Fruit fly (Drosophila melanogaster) whole organism, larva: ENCODE results near the gene Adgf-C.
A peak's percentile ranks its signal among the peaks of the same experiment; 100 is the strongest.

ENCODE experiments used
- noc ChIP-seq: fragments of 200-800 bp; sonication (Bioruptor generic); optimal IDR thresholded peaks from 3 replicates; lab custom pipeline; 2019; ENCODE audit warnings: missing biosample characterization, mild to moderate bottlenecking, missing genetic modification characterization, moderate library complexity

Gene Adgf-C

dm6 chr3R:13706457-13706856 lies at the start of gene Adgf-C:
Gene Adgf-C (plus strand): TSS chr3R:13706757.
- no peak for TF ChIP-seq noc (tag; lab: Kevin White, UChicago)

DNA sequence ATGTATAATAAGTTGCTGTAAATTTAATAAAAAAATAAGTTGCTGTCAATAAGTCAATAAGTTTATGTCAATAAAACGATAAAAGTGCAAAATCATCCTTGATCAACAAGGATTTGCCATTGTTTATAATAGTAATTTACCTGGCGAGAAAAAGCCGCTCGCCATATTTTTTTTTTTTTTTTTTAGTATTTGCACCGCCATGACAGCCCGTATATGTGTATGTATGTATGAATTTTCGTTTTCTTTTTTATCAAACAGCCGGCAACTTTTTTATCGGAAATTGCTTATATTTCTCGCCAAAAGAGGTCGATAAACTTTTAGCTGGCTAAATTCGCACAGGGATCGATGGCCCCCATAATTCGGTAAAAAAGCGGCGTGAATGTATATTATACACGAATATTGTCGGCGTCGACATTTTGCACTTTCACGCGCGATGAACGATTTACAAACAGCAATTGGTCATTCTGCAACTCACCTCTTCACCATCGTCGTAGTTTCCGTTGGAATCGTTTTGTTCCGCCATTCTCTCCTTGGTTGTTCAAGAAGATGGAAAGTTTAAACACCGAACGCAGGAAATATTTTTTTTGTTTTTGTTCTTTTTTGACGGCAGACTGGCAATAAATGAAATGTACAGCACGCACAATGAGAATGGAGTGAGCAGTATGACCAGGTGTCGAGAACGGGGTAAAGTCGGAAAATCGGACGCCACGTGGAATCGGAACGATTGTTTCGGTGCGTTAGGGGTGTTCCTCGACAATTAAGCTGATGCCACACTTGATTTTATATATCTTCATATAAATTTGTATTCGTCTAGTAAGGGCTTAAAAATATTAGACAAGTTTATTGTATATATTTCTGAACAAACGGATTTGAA lies 46.5 kb upstream of the Adgf-C start, which contains the start of gene Hrb87F:
Gene Hrb87F (minus strand): TSS at position 667 of the 874 bp plus-strand sequence.
- TF ChIP-seq noc (tag; lab: Kevin White, UChicago), result no peak

DNA sequence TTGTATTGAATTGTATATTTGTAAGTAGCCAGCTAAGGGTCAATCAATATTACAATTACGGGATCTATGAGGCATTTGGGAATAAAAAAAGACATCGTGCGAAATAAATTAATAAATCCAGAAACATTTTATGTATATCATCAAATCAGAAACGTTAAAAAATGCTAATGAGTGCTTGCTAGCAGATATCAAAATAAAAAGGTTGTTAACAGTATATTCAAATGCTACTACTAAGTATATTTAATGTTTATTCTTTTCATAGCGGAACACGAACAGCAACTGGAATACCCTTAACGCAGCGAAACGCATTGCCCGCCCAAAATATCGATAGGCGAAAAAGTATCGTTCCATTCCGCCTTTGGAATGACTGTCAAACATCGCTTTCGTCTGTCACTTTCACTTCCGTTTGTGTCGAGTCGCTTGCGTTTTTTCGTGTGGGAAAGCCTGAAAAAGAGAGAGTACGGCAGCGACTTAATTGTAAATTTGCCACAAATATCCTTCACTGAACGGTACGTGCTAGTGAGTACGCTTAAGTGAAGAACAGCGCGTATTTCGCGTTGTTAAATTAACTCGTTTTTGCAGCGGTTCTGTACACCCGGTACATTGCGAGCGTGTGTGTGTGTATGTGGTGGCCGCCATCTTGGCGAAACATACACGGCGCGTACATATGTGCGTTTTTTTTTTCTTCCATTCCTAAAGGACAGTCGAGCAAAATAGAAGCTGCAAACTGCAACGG lies 45.5 kb upstream of the Adgf-C start, which contains the start of gene B52:
Gene B52 (plus strand): TSS at position 388 of the 736 bp plus-strand sequence.
- TF ChIP-seq noc (tag; lab: Kevin White, UChicago), result peak; percentile 71

- TF ChIP-seq noc (tag; lab: Kevin White, UChicago), result no peak
Observed at dm6 chr3R:13662149-13662548, 44.4 kb upstream of the Adgf-C start.

DNA sequence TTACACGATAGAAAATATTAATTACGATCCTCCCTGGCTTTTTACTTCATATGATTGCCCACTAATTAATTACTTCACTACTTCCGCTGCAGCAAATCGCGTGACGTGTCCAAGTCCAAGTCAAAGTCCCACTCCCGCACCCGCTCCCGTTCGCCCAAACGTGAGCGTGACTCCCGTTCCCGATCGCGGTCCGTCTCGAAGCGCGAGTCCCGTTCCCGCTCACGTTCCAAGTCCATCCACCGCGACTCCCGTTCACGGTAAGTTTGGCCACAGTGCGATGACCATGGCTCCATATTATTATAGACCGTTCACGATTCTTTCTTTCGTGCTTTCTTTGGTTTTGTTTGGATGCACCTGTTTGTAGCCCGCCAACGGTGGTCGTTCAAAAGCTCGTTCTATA lies 40.6 kb upstream of the Adgf-C start:
- no peak for TF ChIP-seq noc (tag; lab: Kevin White, UChicago)

DNA sequence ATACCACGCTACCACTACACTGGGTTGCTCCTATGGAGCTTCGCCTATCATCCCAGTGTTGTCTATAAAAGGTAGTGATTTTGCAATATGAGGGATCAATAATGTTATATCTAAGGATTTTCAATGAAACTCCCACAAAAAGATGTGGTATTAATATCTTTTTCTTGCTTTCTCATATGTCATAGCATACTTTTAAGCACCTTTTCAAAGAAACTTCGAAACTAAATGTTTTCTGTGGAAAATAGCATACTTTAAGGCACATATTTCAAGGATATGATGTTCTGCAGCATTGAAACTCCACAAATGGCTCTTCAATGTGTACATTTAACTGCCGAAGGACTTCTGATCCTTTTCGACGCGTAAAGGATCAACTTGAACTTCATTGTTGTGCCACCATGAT lies 33.7 kb upstream of the Adgf-C start:
- TF ChIP-seq noc (tag; lab: Kevin White, UChicago), result no peak

- TF ChIP-seq noc (tag; lab: Kevin White, UChicago), result no peak
Observed at dm6 chr3R:13674492-13675033, 32.0 kb upstream of the Adgf-C start, which contains the start of gene Task6. Gene Task6 (minus strand): TSS chr3R:13674542.

- no peak for TF ChIP-seq noc (tag; lab: Kevin White, UChicago)
Observed at dm6 chr3R:13676137-13677086, 30.1 kb upstream of the Adgf-C start, which contains the start of the genes Lkb1 and CG9588. Gene Lkb1 (plus strand): TSS chr3R:13676549. Gene CG9588 (minus strand): TSS chr3R:13676681.

- no peak for TF ChIP-seq noc (tag; lab: Kevin White, UChicago)
Observed at dm6 chr3R:13682994-13683623, 23.4 kb upstream of the Adgf-C start.

- TF ChIP-seq noc (tag; lab: Kevin White, UChicago), result no peak
Observed at dm6 chr3R:13683624-13684568, 22.7 kb upstream of the Adgf-C start, which contains the start of gene flfl. Gene flfl (plus strand): TSS chr3R:13683921.

- TF ChIP-seq noc (tag; lab: Kevin White, UChicago), result peak; percentile 22
Observed at dm6 chr3R:13684569-13685402, 21.8 kb upstream of the Adgf-C start.

DNA sequence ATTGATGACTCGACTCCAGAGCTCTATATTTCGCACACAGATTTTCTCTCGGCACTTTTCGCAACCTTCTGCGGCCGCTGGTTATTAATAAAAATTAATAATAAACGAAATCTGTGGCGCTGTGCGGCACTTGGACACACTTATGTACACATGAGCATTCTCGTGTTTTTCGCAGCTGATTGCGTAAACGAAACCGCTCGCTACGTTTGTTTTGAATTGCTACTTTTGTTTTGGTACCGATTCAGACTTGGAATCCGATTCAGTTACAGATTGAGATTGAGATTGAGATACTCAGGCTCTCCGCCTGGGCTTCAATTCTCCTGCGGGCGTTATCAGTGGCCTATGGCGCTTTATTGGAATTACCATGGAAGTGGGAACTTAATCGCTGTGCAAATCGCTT lies 20.6 kb upstream of the Adgf-C start:
- no peak for TF ChIP-seq noc (tag; lab: Kevin White, UChicago)
